Worm (Caenorhabditis elegans) whole organism, late embryonic: ENCODE data around the gene pkc-1.

Experiments used
- F13H6.1 ChIP-seq: sonication (generic microtip); optimal IDR thresholded peaks from 2 replicates; lab custom pipeline; 2016; ENCODE audit warnings: missing genetic modification characterization, missing compliant biosample characterization
- T23F11.4 ChIP-seq: fragments of 200-800 bp; sonication (Bioruptor generic); optimal IDR thresholded peaks from 2 replicates; lab custom pipeline; 2018; ENCODE audit warnings: mild to moderate bottlenecking, missing genetic modification characterization, missing compliant biosample characterization
- ama-1 ChIP-seq: fragments of 150-350 bp; optimal IDR thresholded peaks from 2 replicates; lab custom pipeline; 2014
- ets-4 ChIP-seq: sonication (generic microtip); optimal IDR thresholded peaks from 2 replicates; lab custom pipeline; 2016; ENCODE audit warnings: missing genetic modification characterization, missing compliant biosample characterization
- hlh-30 ChIP-seq: sonication (generic microtip); optimal IDR thresholded peaks from 2 replicates; lab custom pipeline; 2017; ENCODE audit warnings: antibody characterized with exemption, missing genetic modification characterization, missing compliant biosample characterization; ENCODE audit not compliant: insufficient read depth
- lin-11 ChIP-seq: fragments of 200-800 bp; sonication (Bioruptor generic); optimal IDR thresholded peaks from 2 replicates; lab custom pipeline; 2018; ENCODE audit warnings: mild to moderate bottlenecking, missing genetic modification characterization, missing compliant biosample characterization
- mec-3 ChIP-seq: sonication (generic microtip); optimal IDR thresholded peaks from 2 replicates; lab custom pipeline; 2016; ENCODE audit warnings: borderline replicate concordance, missing genetic modification characterization, missing compliant biosample characterization
- rnt-1 ChIP-seq: sonication (generic microtip); optimal IDR thresholded peaks from 2 replicates; lab custom pipeline; 2016; ENCODE audit warnings: missing genetic modification characterization, missing compliant biosample characterization
- sox-2 ChIP-seq: fragments of 200-800 bp; sonication (Bioruptor generic); IDR thresholded peaks from 2 replicates; pipeline ENCODE4 v1.3.6; 2022; ENCODE audit warnings: missing genetic modification reagents, missing genetic modification characterization, missing compliant biosample characterization

DNA sequence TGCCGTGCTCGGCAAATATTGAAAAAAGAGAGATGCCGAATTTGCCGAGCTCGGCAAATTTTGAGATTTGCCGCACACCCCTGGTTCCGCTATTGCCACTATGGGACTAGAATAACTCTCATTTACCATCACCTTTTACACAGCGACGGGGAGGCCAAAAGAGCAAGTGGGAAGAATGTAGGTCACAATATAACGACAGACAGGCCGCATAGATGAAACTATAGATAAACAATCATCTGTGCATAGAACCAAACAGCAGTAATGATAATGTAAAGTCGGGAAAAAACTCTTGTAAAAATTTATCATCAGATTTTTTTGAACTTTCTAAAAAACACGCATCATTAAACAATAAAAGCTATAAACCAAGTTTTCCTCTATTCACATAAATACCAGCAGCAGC is 36.5 kb upstream of the pkc-1 start, which contains the start of gene kmo-2:
- TF ChIP-seq sox-2 (GFP tag; lab: Robert Waterston, UW) = no peak
- no peak for TF ChIP-seq T23F11.4
- no peak for TF ChIP-seq lin-11 (tag; lab: Kevin White, UChicago)
- no peak for TF ChIP-seq rnt-1 (tag; lab: Kevin White, UChicago)
- TF ChIP-seq mec-3 (tag; lab: Kevin White, UChicago) = no peak
- no peak for TF ChIP-seq ets-4 (tag; lab: Kevin White, UChicago)
- no peak for TF ChIP-seq F13H6.1 (tag; lab: Kevin White, UChicago)
- no peak for TF ChIP-seq hlh-30 (tag; lab: Kevin White, UChicago)
- no peak for TF ChIP-seq ama-1 (lab: Kevin White, UChicago)
